Fruit fly (Drosophila melanogaster): ENCODE data around the gene Torsin.

Gene Torsin

DNA sequence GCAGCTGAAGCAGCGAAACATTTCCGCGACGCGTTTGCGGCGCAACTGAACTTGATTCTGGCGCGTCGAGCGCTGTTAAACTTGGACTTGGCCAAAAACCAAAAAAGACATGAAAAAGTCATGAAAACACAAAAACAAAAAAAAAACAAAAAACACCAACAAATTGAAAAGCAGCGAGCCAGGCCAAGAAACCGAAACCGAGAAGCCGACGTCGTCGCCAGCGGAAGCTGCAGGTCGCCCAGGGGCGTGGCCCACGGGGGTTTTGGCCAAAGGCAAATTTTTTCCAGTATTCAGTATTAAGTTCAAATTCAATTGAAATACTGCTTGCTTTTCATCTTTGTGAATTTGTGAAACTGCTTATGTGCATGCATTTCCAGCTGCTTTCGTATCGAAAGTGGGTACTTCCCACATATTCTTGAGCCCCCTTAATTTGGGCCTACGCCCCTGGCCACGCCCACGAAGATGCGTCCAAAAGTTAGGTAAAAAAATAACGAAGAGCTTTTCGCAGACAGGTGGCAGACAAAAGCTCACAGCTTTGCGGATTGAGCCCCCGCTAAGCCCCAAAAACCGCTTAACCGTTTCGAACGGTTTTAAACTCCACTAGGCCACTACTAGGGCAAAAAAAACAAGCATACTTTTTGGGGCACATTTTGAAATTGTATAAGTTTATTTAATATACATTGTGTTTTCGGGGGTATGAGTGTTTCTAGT is 17.0 kb upstream of the Torsin start, which contains the start of gene CG3009 (continued):
- TF ChIP-seq CG6792 (GFP tag; optimal IDR thresholded peaks at IDR 0.05) (peak; percentile 99), Sox14 (GFP tag; optimal IDR thresholded peaks at IDR 0.05) (peak; percentile 97), Eip75B (GFP tag; optimal IDR thresholded peaks at IDR 0.05) (peak; percentile 98), Hr4 (GFP tag; optimal IDR thresholded peaks at IDR 0.05) (peak; percentile 97), CG11762 (GFP tag; optimal IDR thresholded peaks at IDR 0.05; ENCODE audit: insufficient read depth) (peak; percentile 96), CG7368 (GFP tag; optimal IDR thresholded peaks at IDR 0.05) (peak; percentile 98), CG4318 (GFP tag; optimal IDR thresholded peaks at IDR 0.05) (peak; percentile 96), cyc (GFP tag; optimal IDR thresholded peaks at IDR 0.05) (peak; percentile 98), vri (GFP tag; optimal IDR thresholded peaks at IDR 0.05) (peak; percentile 97), CG32006 (GFP tag; optimal IDR thresholded peaks at IDR 0.05) (peak; percentile 98), CG9139 (GFP tag; optimal IDR thresholded peaks at IDR 0.05) (peak; percentile 93), Sox15 (GFP tag; optimal IDR thresholded peaks at IDR 0.05) (peak; percentile 96), Hr38 (GFP tag; optimal IDR thresholded peaks at IDR 0.05) (peak; percentile 58), Lpt (GFP tag; optimal IDR thresholded peaks at IDR 0.05) (peak; percentile 96), Hr39 (GFP tag; optimal IDR thresholded peaks at IDR 0.05) (peak; percentile 98), dac (GFP tag; optimal IDR thresholded peaks at IDR 0.05) (peak; percentile 97), CG6854 (GFP tag; optimal IDR thresholded peaks at IDR 0.05) (peak; percentile 96), Ets96B (tag; optimal IDR thresholded peaks at IDR 0.05) (peak; percentile 96), CG6163 (GFP tag; IDR thresholded peaks at IDR 0.05) (peak; percentile 98), OdsH (GFP tag; optimal IDR thresholded peaks at IDR 0.05) (peak; percentile 97), topi (GFP tag; optimal IDR thresholded peaks at IDR 0.05) (peak; percentile 99), CG31627 (GFP tag; optimal IDR thresholded peaks at IDR 0.05) (peak; percentile 98), acj6 (GFP tag; optimal IDR thresholded peaks at IDR 0.05) (peak; percentile 97), Eip78C (GFP tag) (peak; percentile 99), CG8119 (GFP tag; IDR thresholded peaks at IDR 0.05) (peak; percentile 98), Ets21C (GFP tag; optimal IDR thresholded peaks at IDR 0.05) (peak; percentile 98)

DNA sequence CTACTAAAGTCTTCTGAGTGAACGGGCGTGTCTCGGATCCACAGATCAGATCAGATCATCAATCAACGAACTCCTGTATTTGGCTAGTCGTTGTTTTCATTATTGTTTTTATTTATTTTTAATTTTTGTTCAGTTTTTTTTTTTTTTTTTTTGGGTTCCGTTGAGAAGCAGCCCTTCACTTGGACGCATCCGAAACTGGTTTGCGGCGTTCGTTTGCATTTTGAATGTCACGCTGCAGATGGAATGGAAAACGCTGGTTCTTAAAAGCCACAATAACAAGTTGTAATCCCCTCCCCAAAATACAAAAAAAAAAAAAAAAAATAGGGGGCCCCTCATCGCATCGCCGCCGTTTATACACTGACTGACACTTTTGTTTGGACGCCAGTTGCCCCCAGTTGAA is 14.3 kb upstream of the Torsin start:
- TF ChIP-seq CG15336 (GFP tag; IDR thresholded peaks at IDR 0.05): no peak
- TF ChIP-seq Eip78C (GFP tag): peak; percentile 45
- TF ChIP-seq svp (GFP tag): peak; percentile 28
- peak; percentile 7 for TF ChIP-seq Ets96B (tag; optimal IDR thresholded peaks at IDR 0.05)
- peak; percentile 10 for TF ChIP-seq CG9139 (GFP tag; optimal IDR thresholded peaks at IDR 0.05)
- TF ChIP-seq CG6163 (GFP tag; IDR thresholded peaks at IDR 0.05): peak; percentile 13; the same call in 1 of the 3 replicates
- TF ChIP-seq CG31627 (GFP tag; optimal IDR thresholded peaks at IDR 0.05): no peak
- TF ChIP-seq CG6808 (GFP tag; optimal IDR thresholded peaks at IDR 0.05): peak; percentile 44
- peak; percentile 55 to 65 for TF ChIP-seq ss (GFP tag; optimal IDR thresholded peaks at IDR 0.05)

DNA sequence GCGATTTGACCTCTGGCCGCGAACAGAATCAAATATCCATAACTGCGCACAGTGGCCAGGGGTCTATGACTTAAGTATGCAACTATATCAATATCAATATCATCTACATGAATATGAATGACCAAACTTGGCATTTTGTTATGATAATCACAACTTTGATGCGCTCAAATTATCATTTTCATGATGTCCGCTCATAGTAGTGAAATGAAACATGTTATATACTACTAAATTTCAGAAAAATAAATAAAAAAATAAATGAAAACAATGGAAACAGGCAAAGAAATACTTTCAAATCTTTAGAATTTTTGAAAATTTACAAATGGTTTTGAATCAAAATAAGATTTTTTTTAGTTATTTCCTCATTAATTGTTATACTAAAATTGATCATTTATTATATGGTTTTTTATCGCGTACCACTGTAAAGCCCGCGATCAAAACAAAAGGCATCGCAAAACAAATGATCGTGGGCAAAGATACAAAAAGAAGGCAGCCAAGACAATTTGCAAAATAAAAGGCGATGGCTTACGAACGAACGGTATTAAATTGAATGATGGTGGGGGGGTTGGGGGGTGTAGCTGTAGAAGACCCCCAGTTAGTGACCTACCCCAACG is 10.9 kb upstream of the Torsin start:
- TF ChIP-seq Sox15 (GFP tag; optimal IDR thresholded peaks at IDR 0.05): peak; percentile 5
- peak; percentile 2 for TF ChIP-seq net (GFP tag; optimal IDR thresholded peaks at IDR 0.05)
- peak in 1 of 2 experiments; percentile 19 for TF ChIP-seq salr (GFP tag; optimal IDR thresholded peaks at IDR 0.05)
- TF ChIP-seq lz (GFP tag; optimal IDR thresholded peaks at IDR 0.05): peak; percentile 3
- peak; percentile 39 for TF ChIP-seq esn (GFP tag; optimal IDR thresholded peaks at IDR 0.05)
- peak; percentile 40 for TF ChIP-seq CG34406 (GFP tag; optimal IDR thresholded peaks at IDR 0.05)
- no peak for TF ChIP-seq CG3919 (GFP tag; optimal IDR thresholded peaks at IDR 0.05)
- no peak for TF ChIP-seq CG3032 (tag; optimal IDR thresholded peaks at IDR 0.05)
- TF ChIP-seq CG9139 (GFP tag; optimal IDR thresholded peaks at IDR 0.05): no peak
- TF ChIP-seq acj6 (GFP tag; optimal IDR thresholded peaks at IDR 0.05): no peak
- TF ChIP-seq CG32006 (GFP tag; optimal IDR thresholded peaks at IDR 0.05): peak; percentile 42
- TF ChIP-seq Lpt (GFP tag; optimal IDR thresholded peaks at IDR 0.05): no peak
- TF ChIP-seq CG8632 (GFP tag; optimal IDR thresholded peaks at IDR 0.05): peak; percentile 5
- TF ChIP-seq achi (GFP tag; optimal IDR thresholded peaks at IDR 0.05): peak; percentile 25
- peak; percentile 84 for TF ChIP-seq Eip78C (GFP tag)
- TF ChIP-seq Eip75B (GFP tag; optimal IDR thresholded peaks at IDR 0.05): no peak
- TF ChIP-seq Ets96B (tag; optimal IDR thresholded peaks at IDR 0.05): peak; percentile 35
- no peak for TF ChIP-seq spab (GFP tag; optimal IDR thresholded peaks at IDR 0.05)
- TF ChIP-seq eg (GFP tag; IDR thresholded peaks at IDR 0.05): no peak
- peak; percentile 3 for TF ChIP-seq CG6792 (GFP tag; optimal IDR thresholded peaks at IDR 0.05)
- TF ChIP-seq CG1621 (tag; optimal IDR thresholded peaks at IDR 0.05): no peak
- peak; percentile 24 for TF ChIP-seq CG10669 (GFP tag; optimal IDR thresholded peaks at IDR 0.05)
- TF ChIP-seq svp (GFP tag): peak; percentile 69
- no peak; the same call in 2 of the 3 replicates for TF ChIP-seq CG6163 (GFP tag; IDR thresholded peaks at IDR 0.05)

Measured in whole organism, prepupa.